Worm (Caenorhabditis elegans): Measurements from ENCODE around the gene Y39A1A.18.
A peak's percentile ranks its signal among the peaks of the same experiment; 100 is the strongest.

The Y39A1A.18 gene

ce11 chrIII:10706972-10707438 lies 12.7 kb upstream of the Y39A1A.18 start, which contains the start of the genes Y39A1A.21 and Y39A1A.22 (continued):
- TF ChIP-seq snpc-1.1 (tag; optimal IDR thresholded peaks at IDR 0.05; ENCODE audit: insufficient read depth) (no peak), gei-17 (GFP tag; optimal IDR thresholded peaks at IDR 0.05) (no peak), dox-1 (GFP tag; IDR thresholded peaks at IDR 0.05) (peak; percentile 87), die-1 (tag; optimal IDR thresholded peaks at IDR 0.05) (no peak), hsf-1 (GFP tag; IDR thresholded peaks at IDR 0.05) (0 out of 2 replicates have a peak, but pooled peaks have one; percentile 37), F39B2.1 (GFP tag; IDR thresholded peaks at IDR 0.05) (no peak), athp-1 (tag; optimal IDR thresholded peaks at IDR 0.05) (no peak), somi-1 (GFP tag; optimal IDR thresholded peaks at IDR 0.05) (no peak), ekl-4 (GFP tag; IDR thresholded peaks at IDR 0.05) (peak; percentile 74; the same call in 1 of the 2 replicates), lin-26 (GFP tag; IDR thresholded peaks at IDR 0.05) (no peak), sea-2 (GFP tag; IDR thresholded peaks at IDR 0.05) (no peak), chd-7 (tag; optimal IDR thresholded peaks at IDR 0.05) (peak; percentile 50), attf-3 (GFP tag; conservative IDR thresholded peaks at IDR 0.05) (0 out of 2 replicates have a peak, but pooled peaks have one; percentile 31), lag-1 (GFP tag; IDR thresholded peaks at IDR 0.05) (no peak), F52B5.7 (tag; optimal IDR thresholded peaks at IDR 0.05) (no peak), attf-6 (GFP tag; IDR thresholded peaks at IDR 0.05) (no peak), snpc-4 (GFP tag; optimal IDR thresholded peaks at IDR 0.05) (no peak), snpc-4 (tag; optimal IDR thresholded peaks at IDR 0.05) (peak; percentile 40 to 59 (median 48)), Y67H2A.10 (GFP tag; conservative IDR thresholded peaks at IDR 0.05) (no peak), tbx-9 (tag; optimal IDR thresholded peaks at IDR 0.05; ENCODE audit: borderline replicate concordance) (no peak), F55B11.4 (tag; optimal IDR thresholded peaks at IDR 0.05; ENCODE audit: borderline replicate concordance, insufficient read depth) (no peak), B0261.1 (tag; optimal IDR thresholded peaks at IDR 0.05) (no peak), nfya-1 (tag; optimal IDR thresholded peaks at IDR 0.05; ENCODE audit: borderline replicate concordance, insufficient read depth) (no peak), ztf-22 (GFP tag; optimal IDR thresholded peaks at IDR 0.05) (no peak), ztf-6 (GFP tag; IDR thresholded peaks at IDR 0.05) (peak; percentile 50; the same call in 1 of the 2 replicates), hmg-1.2 (GFP tag; IDR thresholded peaks at IDR 0.05) (peak; percentile 46), aptf-2 (GFP tag; conservative IDR thresholded peaks at IDR 0.05) (no peak), let-526 (GFP tag; IDR thresholded peaks at IDR 0.05) (no peak), sptf-2 (GFP tag; optimal IDR thresholded peaks at IDR 0.05) (no peak), attf-5 (GFP tag; optimal IDR thresholded peaks at IDR 0.05) (peak; percentile 77), rec-8 (tag; optimal IDR thresholded peaks at IDR 0.05) (no peak), B0019.2 (GFP tag; conservative IDR thresholded peaks at IDR 0.05) (peak; percentile 58; the same call in 1 of the 2 replicates), mcd-1 (GFP tag; IDR thresholded peaks at IDR 0.05) (peak; percentile 89), ets-4 (GFP tag; optimal IDR thresholded peaks at IDR 0.05) (no peak), snpc-3.4 (tag; optimal IDR thresholded peaks at IDR 0.05) (peak; percentile 56), egrh-3 (GFP tag; IDR thresholded peaks at IDR 0.05) (no peak), zim-3 (tag; optimal IDR thresholded peaks at IDR 0.05) (no peak), C06A6.2 (GFP tag; conservative IDR thresholded peaks at IDR 0.05) (peak; percentile 37; the same call in 1 of the 2 replicates), Y53F4B.3 (GFP tag; IDR thresholded peaks at IDR 0.05) (no peak), rpc-1 (optimal IDR thresholded peaks at IDR 0.05) (no peak), rpc-1 (tag; optimal IDR thresholded peaks at IDR 0.05) (no peak), rcor-1 (GFP tag; IDR thresholded peaks at IDR 0.05) (peak; percentile 79), madf-6 (GFP tag; IDR thresholded peaks at IDR 0.05) (peak; percentile 84), T07F8.4 (tag; optimal IDR thresholded peaks at IDR 0.05) (no peak), efl-1 (GFP tag; optimal IDR thresholded peaks at IDR 0.05) (peak; percentile 28), T26A5.8 (tag; optimal IDR thresholded peaks at IDR 0.05) (no peak), hlh-12 (tag; optimal IDR thresholded peaks at IDR 0.05) (no peak), ceh-91 (GFP tag; IDR thresholded peaks at IDR 0.05) (peak; percentile 65), D2030.7 (GFP tag; IDR thresholded peaks at IDR 0.05) (peak; percentile 42; the same call in 1 of the 2 replicates)
